Fruit fly (Drosophila melanogaster) whole organism, wandering third instar larva: ENCODE results near the gene CG8476.

Experiments used
- Abd-B ChIP-seq: fragments of >200 bp; optimal IDR thresholded peaks from 2 replicates; lab custom pipeline; 2017; ENCODE audit warnings: missing biosample characterization, missing genetic modification characterization
- CG32264 ChIP-seq: fragments of 200-800 bp; sonication (Bioruptor generic); optimal IDR thresholded peaks from 2 replicates; lab custom pipeline; 2016; ENCODE audit warnings: missing biosample characterization, missing genetic modification characterization
- CG9705 ChIP-seq: fragments of 200-800 bp; sonication (Bioruptor generic); optimal IDR thresholded peaks from 2 replicates; lab custom pipeline; 2018; ENCODE audit warnings: missing biosample characterization, mild to moderate bottlenecking, missing genetic modification characterization
- CrebA ChIP-seq: fragments of 200-800 bp; sonication (Bioruptor generic); optimal IDR thresholded peaks from 2 replicates; lab custom pipeline; 2016; ENCODE audit warnings: missing biosample characterization, mild to moderate bottlenecking, missing genetic modification characterization, borderline replicate concordance
- Dfd ChIP-seq: fragments of >200 bp; optimal IDR thresholded peaks from 2 replicates; lab custom pipeline; 2017; ENCODE audit warnings: missing biosample characterization, missing genetic modification characterization
- Dif ChIP-seq: fragments of 200-275, 200-300 bp; sonication (Bioruptor generic); optimal IDR thresholded peaks from 2 replicates; lab custom pipeline; 2018; ENCODE audit warnings: missing biosample characterization, missing genetic modification characterization; ENCODE audit not compliant: partially characterized antibody
- GATAd ChIP-seq: sonication (Bioruptor generic); optimal IDR thresholded peaks from 2 replicates; lab custom pipeline; 2016; ENCODE audit warnings: missing biosample characterization, missing genetic modification characterization
- Hnf4 ChIP-seq: fragments of 200-800 bp; sonication (Bioruptor generic); optimal IDR thresholded peaks from 2 replicates; lab custom pipeline; 2016; ENCODE audit warnings: missing biosample characterization, mild to moderate bottlenecking, missing genetic modification characterization
- Hr78 ChIP-seq: fragments of >200 bp; optimal IDR thresholded peaks from 2 replicates; lab custom pipeline; 2017; ENCODE audit warnings: missing biosample characterization, missing genetic modification characterization
- Hr83 ChIP-seq: fragments of 200-300 bp; sonication (Bioruptor generic); optimal IDR thresholded peaks from 2 replicates; lab custom pipeline; 2016; ENCODE audit warnings: missing biosample characterization, mild to moderate bottlenecking, missing genetic modification characterization, moderate library complexity; ENCODE audit not compliant: poor library complexity, severe bottlenecking
- Mio ChIP-seq: sonication (Bioruptor generic); optimal IDR thresholded peaks from 2 replicates; lab custom pipeline; 2016; ENCODE audit warnings: missing biosample characterization, missing genetic modification characterization
- Myc ChIP-seq: fragments of >200 bp; optimal IDR thresholded peaks from 2 replicates; lab custom pipeline; 2017
- N ChIP-seq: fragments of >200 bp; optimal IDR thresholded peaks from 2 replicates; lab custom pipeline; 2018; ENCODE audit warnings: missing biosample characterization, missing external identifiers, missing genetic modification characterization
- OdsH ChIP-seq: fragments of 200-800 bp; sonication (Bioruptor generic); optimal IDR thresholded peaks from 2 replicates; lab custom pipeline; 2016; ENCODE audit warnings: missing biosample characterization, mild to moderate bottlenecking, missing genetic modification characterization
- Rel ChIP-seq, 2 experiments: fragments of 200-800 bp; sonication (Bioruptor generic) in 1 of 2; optimal IDR thresholded peaks; 2 replicates in 1 of 2; 3 replicates in 1 of 2; lab custom pipeline; 2016 to 2019; ENCODE audit warnings: mild to moderate bottlenecking in 2 of 2, missing biosample characterization in 2 of 2, missing genetic modification characterization in 2 of 2, moderate library complexity in 1 of 2
- Sp1 ChIP-seq: fragments of 200-800 bp; sonication (Bioruptor generic); optimal IDR thresholded peaks from 3 replicates; lab custom pipeline; 2019; ENCODE audit warnings: missing biosample characterization, mild to moderate bottlenecking, missing genetic modification characterization, moderate library complexity
- Vsx2 ChIP-seq: fragments of 200-300, 225-300 bp; sonication (Bioruptor generic); optimal IDR thresholded peaks from 2 replicates; lab custom pipeline; 2018; ENCODE audit warnings: missing biosample characterization, missing genetic modification characterization; ENCODE audit not compliant: partially characterized antibody
- br ChIP-seq: fragments of 200-800 bp; sonication (Bioruptor generic); optimal IDR thresholded peaks from 2 replicates; lab custom pipeline; 2016; ENCODE audit warnings: missing biosample characterization, missing genetic modification characterization
- brk ChIP-seq: fragments of 200-800 bp; sonication (Bioruptor generic); optimal IDR thresholded peaks from 2 replicates; lab custom pipeline; 2016; ENCODE audit warnings: missing biosample characterization, mild to moderate bottlenecking, missing genetic modification characterization
- dl ChIP-seq, 2 experiments: fragments of 175-275, 200-275 bp in 1 of 2; fragments of 200-275 bp in 1 of 2; sonication (Bioruptor generic); optimal IDR thresholded peaks; lab custom pipeline; 2018; ENCODE audit warnings: mild to moderate bottlenecking in 2 of 2, missing biosample characterization in 2 of 2, missing genetic modification characterization in 2 of 2, moderate library complexity in 2 of 2; ENCODE audit not compliant: partially characterized antibody in 2 of 2, insufficient read depth in 1 of 2
- dmrt93B ChIP-seq: fragments of 200-800 bp; sonication (Bioruptor generic); optimal IDR thresholded peaks from 2 replicates; lab custom pipeline; 2018; ENCODE audit warnings: missing biosample characterization, mild to moderate bottlenecking, missing genetic modification characterization
- dsf ChIP-seq: sonication (Bioruptor generic); optimal IDR thresholded peaks from 2 replicates; lab custom pipeline; 2016; ENCODE audit warnings: missing biosample characterization, missing genetic modification characterization, borderline replicate concordance
- ey ChIP-seq: fragments of 200-800 bp; sonication (Bioruptor generic); optimal IDR thresholded peaks from 2 replicates; lab custom pipeline; 2016; ENCODE audit warnings: missing biosample characterization, missing genetic modification characterization
- fru ChIP-seq: fragments of 200-800 bp; sonication (Bioruptor generic); optimal IDR thresholded peaks from 3 replicates; lab custom pipeline; 2016; ENCODE audit warnings: missing biosample characterization, mild to moderate bottlenecking, missing genetic modification characterization
- jim ChIP-seq: fragments of 175-275, 200-325 bp; sonication (Bioruptor generic); optimal IDR thresholded peaks from 2 replicates; lab custom pipeline; 2016; ENCODE audit warnings: missing biosample characterization, mild to moderate bottlenecking, missing genetic modification characterization
- pan ChIP-seq: fragments of >200 bp; optimal IDR thresholded peaks from 2 replicates; lab custom pipeline; 2017
- psq ChIP-seq: fragments of 200-800 bp; sonication (Bioruptor generic); optimal IDR thresholded peaks from 3 replicates; lab custom pipeline; 2017; ENCODE audit warnings: missing biosample characterization, mild to moderate bottlenecking, missing genetic modification characterization, moderate library complexity
- rgr ChIP-seq: fragments of 200-800 bp; sonication (Bioruptor generic); optimal IDR thresholded peaks from 3 replicates; lab custom pipeline; 2016; ENCODE audit warnings: missing biosample characterization, mild to moderate bottlenecking, missing genetic modification characterization
- sage ChIP-seq: fragments of 200-800 bp; sonication (Bioruptor generic); optimal IDR thresholded peaks from 2 replicates; lab custom pipeline; 2016; ENCODE audit warnings: missing biosample characterization, mild to moderate bottlenecking, missing genetic modification characterization
- sv ChIP-seq: fragments of 200-800 bp; sonication (Bioruptor generic); optimal IDR thresholded peaks from 3 replicates; lab custom pipeline; 2016; ENCODE audit warnings: missing biosample characterization, missing genetic modification characterization
- tai ChIP-seq: sonication (Bioruptor generic); optimal IDR thresholded peaks from 2 replicates; lab custom pipeline; 2016; ENCODE audit warnings: missing biosample characterization, missing genetic modification characterization
- woc ChIP-seq: sonication (Bioruptor generic); optimal IDR thresholded peaks from 2 replicates; lab custom pipeline; 2016; ENCODE audit warnings: missing biosample characterization, mild to moderate bottlenecking, missing genetic modification characterization

Gene CG8476

dm6 chr3R:13214347-13214746 is 6.0 kb downstream of the CG8476 start, which contains the start of gene CG8483:
Gene CG8483 (minus strand): TSS chr3R:13214465.
- TF ChIP-seq sv (GFP tag; lab: Kevin White, UChicago) (no peak), GATAd (no peak), Abd-B (GFP tag; lab: Kevin White, UChicago) (no peak), OdsH (GFP tag; lab: Kevin White, UChicago) (no peak), Sp1 (GFP tag; lab: Kevin White, UChicago) (no peak), Hr78 (GFP tag; lab: Kevin White, UChicago) (no peak), Vsx2 (no peak), CrebA (GFP tag; lab: Kevin White, UChicago) (no peak), br (no peak), dsf (no peak), dmrt93B (GFP tag; lab: Kevin White, UChicago) (no peak), Myc (lab: Kevin White, UChicago) (no peak), Rel (GFP tag; optimal IDR thresholded peaks at IDR 0.05; lab: Kevin White, UChicago) (no peak), Rel (tag; optimal IDR thresholded peaks at IDR 0.05; lab: Kevin White, UChicago) (no peak)

- peak; percentile 92 for TF ChIP-seq Dif
- TF ChIP-seq dl (GFP tag; optimal IDR thresholded peaks at IDR 0.05; lab: Kevin White, UChicago; ENCODE audit: insufficient read depth in 1 of 2, partially characterized antibody in 2 of 2) = peak in 1 of 2 experiments; percentile 65
- no peak for TF ChIP-seq CG9705 (GFP tag; lab: Kevin White, UChicago)
- peak; percentile 59 for TF ChIP-seq Vsx2
- TF ChIP-seq, all 38 proteins: peak for 3
Measured at dm6 chr3R:13208451-13208850, 11.9 kb downstream of the CG8476 start.

dm6 chr3R:13200402-13200801 is 20.0 kb downstream of the CG8476 start:
- no peak for TF ChIP-seq Dif
- no peak for TF ChIP-seq Vsx2
- no peak for TF ChIP-seq N (GFP tag; lab: Kevin White, UChicago)
- no peak for TF ChIP-seq psq (GFP tag; lab: Kevin White, UChicago)
- no peak for TF ChIP-seq OdsH (GFP tag; lab: Kevin White, UChicago)
- no peak for TF ChIP-seq Mio (GFP tag; lab: Kevin White, UChicago)
- no peak for TF ChIP-seq Hr83 (GFP tag; lab: Kevin White, UChicago)
- no peak for TF ChIP-seq pan (lab: Kevin White, UChicago)
- TF ChIP-seq Dfd = no peak
- no peak for TF ChIP-seq brk (GFP tag; lab: Kevin White, UChicago)
- TF ChIP-seq jim (GFP tag; lab: Kevin White, UChicago) = no peak
- TF ChIP-seq br = no peak
- TF ChIP-seq, all 38 proteins: peak for 0

dm6 chr3R:13191299-13191698 is 29.1 kb downstream of the CG8476 start, which contains the start of gene CG8141:
Gene CG8141 (plus strand): TSS chr3R:13191599.
- TF ChIP-seq Hr83 (GFP tag; lab: Kevin White, UChicago) = no peak
- no peak for TF ChIP-seq Vsx2
- TF ChIP-seq dsf = no peak
- TF ChIP-seq CG9705 (GFP tag; lab: Kevin White, UChicago) = no peak
- TF ChIP-seq Hr78 (GFP tag; lab: Kevin White, UChicago) = no peak
- TF ChIP-seq sage (GFP tag; lab: Kevin White, UChicago) = no peak
- no peak for TF ChIP-seq Hnf4 (GFP tag; lab: Kevin White, UChicago)
- TF ChIP-seq tai (GFP tag; lab: Kevin White, UChicago) = no peak
- TF ChIP-seq N (GFP tag; lab: Kevin White, UChicago) = no peak
- no peak for TF ChIP-seq rgr (GFP tag; lab: Kevin White, UChicago)
- no peak for TF ChIP-seq CG32264 (GFP tag; lab: Kevin White, UChicago)
- TF ChIP-seq CrebA (GFP tag; lab: Kevin White, UChicago) = no peak
- TF ChIP-seq OdsH (GFP tag; lab: Kevin White, UChicago) = no peak
- no peak for TF ChIP-seq GATAd

- TF ChIP-seq woc (no peak), ey (GFP tag; lab: Kevin White, UChicago) (no peak), Hr78 (GFP tag; lab: Kevin White, UChicago) (no peak), CG32264 (GFP tag; lab: Kevin White, UChicago) (no peak), CG9705 (GFP tag; lab: Kevin White, UChicago) (no peak), fru (GFP tag; lab: Kevin White, UChicago) (no peak)
Measured at dm6 chr3R:13188219-13188618, 32.2 kb downstream of the CG8476 start, which contains the start of gene CG14380. Gene CG14380 (plus strand): TSS chr3R:13188519.
